Worm (Caenorhabditis elegans) whole organism, young adult: ENCODE results near the gene epg-3.

Experiments used
- B0019.2 ChIP-seq: fragments of 200-800 bp; sonication (Bioruptor generic); conservative IDR thresholded peaks from 2 replicates; pipeline ENCODE4 v1.3.6; 2022; ENCODE audit warnings: missing genetic modification reagents, missing genetic modification characterization, missing compliant biosample characterization
- D2030.7 ChIP-seq: fragments of 200-800 bp; sonication (Bioruptor generic); IDR thresholded peaks from 2 replicates; pipeline ENCODE4 v1.3.6; 2022; ENCODE audit warnings: missing genetic modification reagents, missing genetic modification characterization, missing compliant biosample characterization
- F10E7.11 ChIP-seq: sonication (generic microtip); optimal IDR thresholded peaks from 2 replicates; lab custom pipeline; 2017; ENCODE audit warnings: mild to moderate bottlenecking, missing genetic modification characterization, moderate library complexity, missing compliant biosample characterization
- F37B4.10 ChIP-seq: fragments of 200-800 bp; sonication (Bioruptor generic); IDR thresholded peaks from 2 replicates; pipeline ENCODE4 v1.3.6; 2022; ENCODE audit warnings: missing genetic modification characterization, missing compliant biosample characterization
- K11D2.4 ChIP-seq: fragments of 200-800 bp; sonication (Bioruptor generic); IDR thresholded peaks from 2 replicates; pipeline ENCODE4 v1.3.6; 2022; ENCODE audit warnings: missing genetic modification reagents, missing genetic modification characterization, missing compliant biosample characterization
- Y53F4B.3 ChIP-seq: fragments of 200-800 bp; sonication (Bioruptor generic); IDR thresholded peaks from 2 replicates; pipeline ENCODE4 v1.3.6; 2022; ENCODE audit warnings: missing genetic modification reagents, missing genetic modification characterization, missing compliant biosample characterization
- aptf-3 ChIP-seq: fragments of 200-800 bp; sonication (Bioruptor generic); IDR thresholded peaks from 2 replicates; pipeline ENCODE4 v1.3.6; 2022; ENCODE audit warnings: missing genetic modification characterization, missing compliant biosample characterization
- atf-7 ChIP-seq: sonication (generic microtip); optimal IDR thresholded peaks from 2 replicates; lab custom pipeline; 2017; ENCODE audit warnings: mild to moderate bottlenecking, missing genetic modification characterization, missing compliant biosample characterization
- athp-1 ChIP-seq: sonication (generic microtip); optimal IDR thresholded peaks from 2 replicates; lab custom pipeline; 2017; ENCODE audit warnings: mild to moderate bottlenecking, missing genetic modification characterization, missing compliant biosample characterization
- attf-3 ChIP-seq: fragments of 200-800 bp; sonication (Bioruptor generic); conservative IDR thresholded peaks from 2 replicates; pipeline ENCODE4 v1.3.6; 2022; ENCODE audit warnings: missing genetic modification reagents, missing genetic modification characterization, missing compliant biosample characterization
- attf-5 ChIP-seq: fragments of 200-800 bp; sonication (Bioruptor generic); optimal IDR thresholded peaks from 2 replicates; lab custom pipeline; 2018; ENCODE audit warnings: mild to moderate bottlenecking, missing genetic modification characterization, missing compliant biosample characterization
- attf-6 ChIP-seq: fragments of 200-800 bp; sonication (Bioruptor generic); IDR thresholded peaks from 2 replicates; pipeline ENCODE4 v1.3.6; 2022; ENCODE audit warnings: missing genetic modification reagents, missing genetic modification characterization, missing compliant biosample characterization
- cebp-1 ChIP-seq, 2 experiments: fragments of 200-800 bp in 1 of 2; sonication (Bioruptor generic) in 1 of 2; sonication (generic microtip) in 1 of 2; IDR thresholded peaks in 1 of 2; optimal IDR thresholded peaks in 1 of 2; 2 replicates each; pipeline versions ENCODE4 v1.3.6 to Lab custom; 2017 to 2022; ENCODE audit warnings: missing compliant biosample characterization in 2 of 2, missing genetic modification characterization in 2 of 2, mild to moderate bottlenecking in 1 of 2, missing genetic modification reagents in 1 of 2, moderate library complexity in 1 of 2
- ceh-100 ChIP-seq: fragments of 200-800 bp; sonication (Bioruptor generic); IDR thresholded peaks from 2 replicates; pipeline ENCODE4 v1.3.6; 2022; ENCODE audit warnings: missing genetic modification reagents, missing genetic modification characterization, missing compliant biosample characterization
- ceh-40 ChIP-seq: fragments of 200-800 bp; sonication (Bioruptor generic); IDR thresholded peaks from 2 replicates; pipeline ENCODE4 v1.3.6; 2022; ENCODE audit warnings: missing genetic modification characterization, missing compliant biosample characterization
- ceh-58 ChIP-seq: fragments of 200-800 bp; sonication (Bioruptor generic); IDR thresholded peaks from 2 replicates; pipeline ENCODE4 v1.3.6; 2022; ENCODE audit warnings: missing genetic modification characterization, missing compliant biosample characterization
- ceh-79 ChIP-seq: sonication (generic microtip); optimal IDR thresholded peaks from 2 replicates; lab custom pipeline; 2017; ENCODE audit warnings: mild to moderate bottlenecking, missing genetic modification characterization, missing compliant biosample characterization
- die-1 ChIP-seq: sonication (generic microtip); optimal IDR thresholded peaks from 2 replicates; lab custom pipeline; 2016; ENCODE audit warnings: missing genotype, mild to moderate bottlenecking, missing genetic modification characterization, missing compliant biosample characterization
- efl-1 ChIP-seq: fragments of 150-350 bp; optimal IDR thresholded peaks from 2 replicates; lab custom pipeline; 2014; ENCODE audit warnings: missing biosample characterization, missing genetic modification reagents, missing genetic modification characterization
- egl-18 ChIP-seq: fragments of 200-800 bp; sonication (Bioruptor generic); IDR thresholded peaks from 2 replicates; pipeline ENCODE4 v1.3.6; 2022; ENCODE audit warnings: missing genetic modification reagents, missing genetic modification characterization, missing compliant biosample characterization
- ets-4 ChIP-seq: fragments of 200-800 bp; sonication (Bioruptor generic); optimal IDR thresholded peaks from 2 replicates; lab custom pipeline; 2018; ENCODE audit warnings: mild to moderate bottlenecking, missing genetic modification characterization, missing compliant biosample characterization
- fkh-3 ChIP-seq: sonication (generic microtip); optimal IDR thresholded peaks from 2 replicates; lab custom pipeline; 2016; ENCODE audit warnings: mild to moderate bottlenecking, missing genetic modification characterization, missing compliant biosample characterization
- hsf-1 ChIP-seq: fragments of 200-800 bp; sonication (Bioruptor generic); IDR thresholded peaks from 2 replicates; pipeline ENCODE4 v1.3.6; 2022; ENCODE audit warnings: missing genetic modification reagents, missing genetic modification characterization, missing compliant biosample characterization
- lag-1 ChIP-seq: fragments of 200-800 bp; sonication (Bioruptor generic); IDR thresholded peaks from 2 replicates; pipeline ENCODE4 v1.3.6; 2022; ENCODE audit warnings: missing genetic modification reagents, missing genetic modification characterization, missing compliant biosample characterization
- let-607 ChIP-seq, 2 experiments: fragments of 200-800 bp in 1 of 2; sonication (Bioruptor generic) in 1 of 2; sonication (generic microtip) in 1 of 2; optimal IDR thresholded peaks; 2 replicates each; lab custom pipeline; 2016 to 2018; ENCODE audit warnings: mild to moderate bottlenecking in 2 of 2, missing compliant biosample characterization in 2 of 2, missing genetic modification characterization in 2 of 2, moderate library complexity in 2 of 2, missing genotype in 1 of 2
- lin-26 ChIP-seq: fragments of 200-800 bp; sonication (Bioruptor generic); IDR thresholded peaks from 2 replicates; pipeline ENCODE4 v1.3.6; 2022; ENCODE audit warnings: missing genetic modification reagents, missing genetic modification characterization, missing compliant biosample characterization
- lin-35 ChIP-seq, 3 experiments: fragments of 150-350 bp in 2 of 3; sonication (generic microtip) in 1 of 3; optimal IDR thresholded peaks; 2 replicates each; lab custom pipeline; 2014 to 2018; ENCODE audit warnings: missing biosample characterization in 3 of 3, missing genetic modification characterization in 3 of 3, missing genetic modification reagents in 3 of 3
- lin-54 ChIP-seq: fragments of 200-800 bp; sonication (Bioruptor generic); optimal IDR thresholded peaks from 2 replicates; lab custom pipeline; 2018; ENCODE audit warnings: mild to moderate bottlenecking, missing genetic modification characterization, missing compliant biosample characterization
- lir-1 ChIP-seq: fragments of 200-800 bp; sonication (Bioruptor generic); conservative IDR thresholded peaks from 2 replicates; pipeline ENCODE4 v1.3.6; 2022; ENCODE audit warnings: missing genetic modification reagents, missing genetic modification characterization, missing compliant biosample characterization
- lsl-1 ChIP-seq: fragments of 200-800 bp; sonication (Bioruptor generic); optimal IDR thresholded peaks from 2 replicates; lab custom pipeline; 2018; ENCODE audit warnings: mild to moderate bottlenecking, missing genetic modification characterization, moderate library complexity, missing compliant biosample characterization
- lsy-27 ChIP-seq: sonication (generic microtip); optimal IDR thresholded peaks from 2 replicates; lab custom pipeline; 2017; ENCODE audit warnings: missing genetic modification characterization, mild to moderate bottlenecking, missing compliant biosample characterization, antibody characterized with exemption, missing genotype, borderline replicate concordance; ENCODE audit not compliant: insufficient read depth
- madf-3 ChIP-seq: fragments of 200-800 bp; sonication (Bioruptor generic); IDR thresholded peaks from 2 replicates; pipeline ENCODE4 v1.3.6; 2022; ENCODE audit warnings: missing genetic modification reagents, missing genetic modification characterization, missing compliant biosample characterization
- madf-8 ChIP-seq: fragments of 200-800 bp; sonication (Bioruptor generic); conservative IDR thresholded peaks from 2 replicates; pipeline ENCODE4 v1.3.6; 2022; ENCODE audit warnings: missing genetic modification reagents, missing genetic modification characterization, missing compliant biosample characterization
- mcd-1 ChIP-seq: fragments of 200-800 bp; sonication (Bioruptor generic); IDR thresholded peaks from 2 replicates; pipeline ENCODE4 v1.3.6; 2022; ENCODE audit warnings: missing genetic modification reagents, missing genetic modification characterization, missing compliant biosample characterization
- mxl-1 ChIP-seq: sonication (generic microtip); optimal IDR thresholded peaks from 2 replicates; lab custom pipeline; 2016; ENCODE audit warnings: missing genetic modification characterization, missing compliant biosample characterization
- nhr-90 ChIP-seq: sonication (generic microtip); optimal IDR thresholded peaks from 2 replicates; lab custom pipeline; 2016; ENCODE audit warnings: missing genotype, mild to moderate bottlenecking, missing genetic modification characterization, missing compliant biosample characterization
- pbrm-1 ChIP-seq: fragments of 200-800 bp; sonication (Bioruptor generic); IDR thresholded peaks from 2 replicates; pipeline ENCODE4 v1.3.6; 2022; ENCODE audit warnings: missing genetic modification reagents, missing genetic modification characterization, missing compliant biosample characterization
- pha-4 ChIP-seq: fragments of 150-350 bp; sonication (generic microtip); optimal IDR thresholded peaks from 2 replicates; lab custom pipeline; 2014; ENCODE audit warnings: missing biosample characterization, missing genetic modification reagents, missing genetic modification characterization
- rcor-1 ChIP-seq: fragments of 200-800 bp; sonication (Bioruptor generic); IDR thresholded peaks from 2 replicates; pipeline ENCODE4 v1.3.6; 2022; ENCODE audit warnings: missing genetic modification reagents, missing genetic modification characterization, missing compliant biosample characterization
- tlf-1 ChIP-seq: fragments of 200-800 bp; sonication (Bioruptor generic); optimal IDR thresholded peaks from 2 replicates; lab custom pipeline; 2018; ENCODE audit warnings: mild to moderate bottlenecking, missing genetic modification characterization, missing compliant biosample characterization
- unc-62 ChIP-seq: fragments of 150-350 bp; optimal IDR thresholded peaks from 2 replicates; lab custom pipeline; 2014; ENCODE audit warnings: missing biosample characterization, missing genetic modification reagents, missing genetic modification characterization
- xnd-1 ChIP-seq: sonication (generic microtip); optimal IDR thresholded peaks from 2 replicates; lab custom pipeline; 2016; ENCODE audit warnings: missing genotype, missing genetic modification reagents, missing genetic modification characterization, missing compliant biosample characterization
- zfh-2 ChIP-seq: fragments of 200-800 bp; sonication (Bioruptor generic); conservative IDR thresholded peaks from 2 replicates; pipeline ENCODE4 v1.3.6; 2022; ENCODE audit warnings: missing genetic modification reagents, missing genetic modification characterization, missing compliant biosample characterization
- ztf-28 ChIP-seq: fragments of 200-800 bp; sonication (Bioruptor generic); IDR thresholded peaks from 2 replicates; pipeline ENCODE4 v1.3.6; 2022; ENCODE audit warnings: missing genetic modification reagents, missing genetic modification characterization, missing compliant biosample characterization
- ztf-6 ChIP-seq: fragments of 200-800 bp; sonication (Bioruptor generic); IDR thresholded peaks from 2 replicates; pipeline ENCODE4 v1.3.6; 2022; ENCODE audit warnings: missing genetic modification reagents, missing genetic modification characterization, missing compliant biosample characterization

The epg-3 gene

DNA sequence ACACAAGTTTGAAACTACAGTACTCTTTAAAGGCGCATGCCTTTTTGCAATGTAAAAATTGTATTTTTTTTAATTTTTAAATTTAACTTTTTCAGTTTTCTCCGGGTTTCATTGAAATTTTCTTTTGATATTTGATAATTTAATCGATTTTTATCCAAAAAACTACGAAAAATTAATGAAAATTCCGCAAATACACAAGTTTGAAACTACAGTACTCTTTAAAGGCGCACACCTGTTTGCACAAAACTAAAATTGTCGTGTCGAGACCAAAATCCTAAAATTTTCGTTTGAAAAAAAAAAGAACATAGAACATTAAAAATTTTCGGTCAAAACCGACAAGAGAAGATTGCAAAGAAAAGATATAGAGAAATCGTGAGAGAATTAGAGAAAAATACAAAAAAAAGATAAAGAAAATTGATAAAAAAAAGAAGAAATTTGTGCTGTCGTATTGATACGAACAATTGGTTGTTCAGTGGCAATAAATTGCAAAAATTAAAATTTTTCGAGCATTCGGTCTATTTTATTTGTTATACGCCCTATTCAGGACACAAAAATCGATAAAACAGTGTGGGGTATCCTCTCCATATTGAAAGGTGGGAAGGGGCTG is 33.0 kb downstream of the epg-3 start (continued):
- TF ChIP-seq F37B4.10 (no peak), lag-1 (GFP tag; lab: Robert Waterston, UW) (no peak), K11D2.4 (no peak), lir-1 (GFP tag; lab: Robert Waterston, UW) (no peak), atf-7 (tag; lab: Kevin White, UChicago) (no peak), ceh-79 (tag; lab: Kevin White, UChicago) (no peak), efl-1 (GFP tag; lab: Kevin White, UChicago) (no peak), lsy-27 (tag; lab: Kevin White, UChicago) (no peak), lin-35 (GFP tag; optimal IDR thresholded peaks at IDR 0.05; lab: Kevin White, UChicago) (no peak), ets-4 (GFP tag; lab: Kevin White, UChicago) (no peak), nhr-90 (tag; lab: Kevin White, UChicago) (no peak), die-1 (tag; lab: Kevin White, UChicago) (no peak), lsl-1 (GFP tag; lab: Kevin White, UChicago) (peak; percentile 93), madf-8 (GFP tag; lab: Robert Waterston, UW) (peak; percentile 58), athp-1 (peak; percentile 2), attf-6 (GFP tag; lab: Robert Waterston, UW) (no peak), pha-4 (no peak), F10E7.11 (tag; lab: Kevin White, UChicago) (no peak)

DNA sequence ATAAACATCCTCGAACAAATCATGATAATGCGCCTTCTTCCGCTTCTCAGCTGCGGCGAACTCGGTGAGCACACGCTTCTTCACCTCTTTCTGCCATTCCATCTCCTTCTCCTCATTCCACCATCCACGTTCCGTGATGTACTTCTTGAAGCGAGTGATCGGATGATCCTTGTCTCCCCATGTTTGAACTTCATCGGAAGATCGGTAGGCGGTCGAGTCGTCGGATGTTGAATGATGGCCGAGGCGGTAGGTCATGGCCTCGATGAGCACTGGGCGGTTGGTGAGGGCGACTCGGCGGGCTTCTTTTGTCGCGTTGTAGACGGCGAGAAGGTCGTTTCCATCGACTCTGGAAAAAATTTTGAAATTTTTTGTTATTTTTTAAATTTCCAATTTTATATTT is 33.8 kb downstream of the epg-3 start:
- TF ChIP-seq D2030.7 (GFP tag; lab: Robert Waterston, UW) (no peak), egl-18 (GFP tag; lab: Robert Waterston, UW) (no peak), xnd-1 (no peak), zfh-2 (GFP tag; lab: Robert Waterston, UW) (peak; percentile 62)

DNA sequence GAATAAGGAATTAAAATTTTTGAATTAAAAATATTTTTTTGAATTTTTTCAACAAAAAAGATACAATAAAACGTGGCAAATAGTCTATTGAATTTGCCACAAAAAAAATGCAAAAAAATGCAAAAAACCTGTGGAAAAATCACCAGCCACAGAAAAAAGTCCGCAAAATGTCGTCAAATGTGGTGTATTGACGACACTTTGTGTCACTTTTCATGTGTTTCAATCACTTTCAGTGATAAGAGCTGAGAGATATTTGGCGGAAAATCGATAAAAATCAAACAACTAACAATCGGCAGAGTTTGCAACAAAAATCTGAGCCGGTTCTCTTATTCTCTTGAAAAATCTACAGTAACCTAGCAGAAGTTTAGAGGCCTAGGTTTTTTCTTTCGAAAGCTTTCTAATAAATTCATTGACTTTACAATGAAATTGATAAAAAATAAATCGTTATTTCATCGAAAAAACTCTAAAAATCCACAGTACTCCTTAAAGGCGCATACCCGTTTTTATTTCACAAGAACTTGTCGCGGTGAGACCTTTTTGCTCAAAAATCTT is 37.4 kb downstream of the epg-3 start:
- TF ChIP-seq lsl-1 (GFP tag; lab: Kevin White, UChicago) (peak; percentile 66), cebp-1 (GFP tag; IDR thresholded peaks at IDR 0.05; lab: Robert Waterston, UW) (no peak), cebp-1 (tag; optimal IDR thresholded peaks at IDR 0.05; lab: Kevin White, UChicago) (no peak), let-607 (tag; optimal IDR thresholded peaks at IDR 0.05; lab: Kevin White, UChicago) (peak in 1 of 2 experiments; percentile 15), ceh-58 (GFP tag; lab: Robert Waterston, UW) (no peak), mcd-1 (no peak), ztf-28 (no peak), lin-26 (no peak), hsf-1 (GFP tag; lab: Robert Waterston, UW) (no peak), aptf-3 (GFP tag; lab: Robert Waterston, UW) (no peak), mxl-1 (tag; lab: Kevin White, UChicago) (no peak), ceh-100 (GFP tag; lab: Robert Waterston, UW) (no peak), B0019.2 (GFP tag; lab: Robert Waterston, UW) (no peak), tlf-1 (GFP tag; lab: Kevin White, UChicago) (no peak), attf-3 (no peak), ztf-6 (no peak), unc-62 (no peak), xnd-1 (no peak), Y53F4B.3 (no peak), ceh-40 (GFP tag; lab: Robert Waterston, UW) (no peak), pbrm-1 (GFP tag; lab: Robert Waterston, UW) (no peak), lin-54 (GFP tag; lab: Kevin White, UChicago) (no peak), fkh-3 (tag; lab: Kevin White, UChicago) (no peak), attf-5 (GFP tag; lab: Kevin White, UChicago) (no peak), madf-3 (GFP tag; lab: Robert Waterston, UW) (no peak), rcor-1 (GFP tag; lab: Robert Waterston, UW) (no peak)
